Fruit fly (Drosophila melanogaster) whole organism, pupa: ENCODE results near the gene CG17110.

ENCODE experiments used
- CG15710 ChIP-seq: fragments of 200-800 bp; sonication (Bioruptor generic); optimal IDR thresholded peaks from 2 replicates; lab custom pipeline; 2018; ENCODE audit warnings: missing biosample characterization, mild to moderate bottlenecking, missing genetic modification characterization, moderate library complexity
- CG8159 ChIP-seq: fragments of 200-800 bp; sonication (Bioruptor generic); optimal IDR thresholded peaks from 3 replicates; lab custom pipeline; 2018; ENCODE audit warnings: missing biosample characterization, mild to moderate bottlenecking, missing genetic modification characterization, moderate library complexity
- D1 ChIP-seq: fragments of 200-800 bp; sonication (Bioruptor generic); optimal IDR thresholded peaks from 2 replicates; lab custom pipeline; 2018; ENCODE audit warnings: missing biosample characterization, mild to moderate bottlenecking, missing genetic modification characterization, moderate library complexity

- TF ChIP-seq D1 (tag; lab: Kevin White, UChicago) = no peak
- TF ChIP-seq CG8159 (tag; lab: Kevin White, UChicago) = no peak
- no peak for TF ChIP-seq CG15710
Observed at dm6 chr3R:23129617-23130016, 38.1 kb downstream of the CG17110 start.
